Fruit fly (Drosophila melanogaster) whole organism, wandering third instar larva: Measurements from ENCODE around the gene CG10479.

Source experiments
- Abd-B ChIP-seq: fragments of >200 bp; optimal IDR thresholded peaks from 2 replicates; lab custom pipeline; 2017; ENCODE audit warnings: missing biosample characterization, missing genetic modification characterization
- CG9705 ChIP-seq: fragments of 200-800 bp; sonication (Bioruptor generic); optimal IDR thresholded peaks from 2 replicates; lab custom pipeline; 2018; ENCODE audit warnings: missing biosample characterization, mild to moderate bottlenecking, missing genetic modification characterization
- Dfd ChIP-seq: fragments of >200 bp; optimal IDR thresholded peaks from 2 replicates; lab custom pipeline; 2017; ENCODE audit warnings: missing biosample characterization, missing genetic modification characterization
- Dif ChIP-seq: fragments of 200-275, 200-300 bp; sonication (Bioruptor generic); optimal IDR thresholded peaks from 2 replicates; lab custom pipeline; 2018; ENCODE audit warnings: missing biosample characterization, missing genetic modification characterization; ENCODE audit not compliant: partially characterized antibody
- GATAd ChIP-seq: sonication (Bioruptor generic); optimal IDR thresholded peaks from 2 replicates; lab custom pipeline; 2016; ENCODE audit warnings: missing biosample characterization, missing genetic modification characterization
- HLH106 ChIP-seq: fragments of 200-800 bp; optimal IDR thresholded peaks from 3 replicates; lab custom pipeline; 2019; ENCODE audit warnings: missing biosample characterization, mild to moderate bottlenecking, missing genetic modification characterization, moderate library complexity
- Hnf4 ChIP-seq: fragments of 200-800 bp; sonication (Bioruptor generic); optimal IDR thresholded peaks from 2 replicates; lab custom pipeline; 2016; ENCODE audit warnings: missing biosample characterization, mild to moderate bottlenecking, missing genetic modification characterization
- Hr78 ChIP-seq: fragments of >200 bp; optimal IDR thresholded peaks from 2 replicates; lab custom pipeline; 2017; ENCODE audit warnings: missing biosample characterization, missing genetic modification characterization
- Hr83 ChIP-seq: fragments of 200-300 bp; sonication (Bioruptor generic); optimal IDR thresholded peaks from 2 replicates; lab custom pipeline; 2016; ENCODE audit warnings: missing biosample characterization, mild to moderate bottlenecking, missing genetic modification characterization, moderate library complexity; ENCODE audit not compliant: poor library complexity, severe bottlenecking
- Mio ChIP-seq: sonication (Bioruptor generic); optimal IDR thresholded peaks from 2 replicates; lab custom pipeline; 2016; ENCODE audit warnings: missing biosample characterization, missing genetic modification characterization
- Myc ChIP-seq: fragments of >200 bp; optimal IDR thresholded peaks from 2 replicates; lab custom pipeline; 2017
- N ChIP-seq: fragments of >200 bp; optimal IDR thresholded peaks from 2 replicates; lab custom pipeline; 2018; ENCODE audit warnings: missing biosample characterization, missing external identifiers, missing genetic modification characterization
- OdsH ChIP-seq: fragments of 200-800 bp; sonication (Bioruptor generic); optimal IDR thresholded peaks from 2 replicates; lab custom pipeline; 2016; ENCODE audit warnings: missing biosample characterization, mild to moderate bottlenecking, missing genetic modification characterization
- Sp1 ChIP-seq: fragments of 200-800 bp; sonication (Bioruptor generic); optimal IDR thresholded peaks from 3 replicates; lab custom pipeline; 2019; ENCODE audit warnings: missing biosample characterization, mild to moderate bottlenecking, missing genetic modification characterization, moderate library complexity
- br ChIP-seq: fragments of 200-800 bp; sonication (Bioruptor generic); optimal IDR thresholded peaks from 2 replicates; lab custom pipeline; 2016; ENCODE audit warnings: missing biosample characterization, missing genetic modification characterization
- brk ChIP-seq: fragments of 200-800 bp; sonication (Bioruptor generic); optimal IDR thresholded peaks from 2 replicates; lab custom pipeline; 2016; ENCODE audit warnings: missing biosample characterization, mild to moderate bottlenecking, missing genetic modification characterization
- dmrt93B ChIP-seq: fragments of 200-800 bp; sonication (Bioruptor generic); optimal IDR thresholded peaks from 2 replicates; lab custom pipeline; 2018; ENCODE audit warnings: missing biosample characterization, mild to moderate bottlenecking, missing genetic modification characterization
- dsf ChIP-seq: sonication (Bioruptor generic); optimal IDR thresholded peaks from 2 replicates; lab custom pipeline; 2016; ENCODE audit warnings: missing biosample characterization, missing genetic modification characterization, borderline replicate concordance
- ey ChIP-seq: fragments of 200-800 bp; sonication (Bioruptor generic); optimal IDR thresholded peaks from 2 replicates; lab custom pipeline; 2016; ENCODE audit warnings: missing biosample characterization, missing genetic modification characterization
- foxo ChIP-seq, 2 experiments: fragments of 200-800 bp; sonication (Bioruptor generic); optimal IDR thresholded peaks; 2 replicates in 1 of 2; 3 replicates in 1 of 2; lab custom pipeline; 2016 to 2017; ENCODE audit warnings: missing biosample characterization in 2 of 2, missing genetic modification characterization in 2 of 2
- jim ChIP-seq: fragments of 175-275, 200-325 bp; sonication (Bioruptor generic); optimal IDR thresholded peaks from 2 replicates; lab custom pipeline; 2016; ENCODE audit warnings: missing biosample characterization, mild to moderate bottlenecking, missing genetic modification characterization
- lola ChIP-seq: fragments of >200 bp; optimal IDR thresholded peaks from 2 replicates; lab custom pipeline; 2017; ENCODE audit warnings: missing biosample characterization, missing genetic modification characterization
- pan ChIP-seq: fragments of >200 bp; optimal IDR thresholded peaks from 2 replicates; lab custom pipeline; 2017
- psq ChIP-seq: fragments of 200-800 bp; sonication (Bioruptor generic); optimal IDR thresholded peaks from 3 replicates; lab custom pipeline; 2017; ENCODE audit warnings: missing biosample characterization, mild to moderate bottlenecking, missing genetic modification characterization, moderate library complexity
- rgr ChIP-seq: fragments of 200-800 bp; sonication (Bioruptor generic); optimal IDR thresholded peaks from 3 replicates; lab custom pipeline; 2016; ENCODE audit warnings: missing biosample characterization, mild to moderate bottlenecking, missing genetic modification characterization
- sage ChIP-seq: fragments of 200-800 bp; sonication (Bioruptor generic); optimal IDR thresholded peaks from 2 replicates; lab custom pipeline; 2016; ENCODE audit warnings: missing biosample characterization, mild to moderate bottlenecking, missing genetic modification characterization
- sv ChIP-seq: fragments of 200-800 bp; sonication (Bioruptor generic); optimal IDR thresholded peaks from 3 replicates; lab custom pipeline; 2016; ENCODE audit warnings: missing biosample characterization, missing genetic modification characterization
- tai ChIP-seq: sonication (Bioruptor generic); optimal IDR thresholded peaks from 2 replicates; lab custom pipeline; 2016; ENCODE audit warnings: missing biosample characterization, missing genetic modification characterization
- woc ChIP-seq: sonication (Bioruptor generic); optimal IDR thresholded peaks from 2 replicates; lab custom pipeline; 2016; ENCODE audit warnings: missing biosample characterization, mild to moderate bottlenecking, missing genetic modification characterization

CG10479 gene

DNA sequence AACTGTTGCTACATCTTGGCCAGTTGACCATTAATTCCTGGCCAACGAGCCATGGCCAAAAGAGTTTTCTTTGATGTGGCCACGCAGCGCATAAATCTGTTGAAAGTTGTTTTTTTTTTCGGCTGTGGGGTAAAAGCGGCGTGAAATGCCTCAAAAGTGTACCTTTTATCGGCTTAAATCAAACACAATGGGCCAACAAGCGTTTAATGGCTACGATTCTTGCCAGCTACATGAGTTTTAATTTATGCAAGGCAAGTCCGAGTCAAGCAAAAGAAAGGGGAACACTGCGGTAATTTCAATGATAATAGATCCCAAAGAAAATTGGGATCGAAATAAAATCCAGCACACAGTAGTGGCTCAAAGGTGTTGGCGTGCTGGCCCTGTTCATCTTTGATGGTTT, 5.6 kb downstream of the CG10479 start:
- no peak for TF ChIP-seq Sp1 (GFP tag; lab: Kevin White, UChicago)
- TF ChIP-seq jim (GFP tag; lab: Kevin White, UChicago): no peak
- TF ChIP-seq OdsH (GFP tag; lab: Kevin White, UChicago): no peak
- no peak for TF ChIP-seq GATAd (GFP tag; lab: Kevin White, UChicago)
- no peak for TF ChIP-seq HLH106 (tag; lab: Kevin White, UChicago)
- TF ChIP-seq brk (GFP tag; lab: Kevin White, UChicago): no peak
- TF ChIP-seq lola (GFP tag; lab: Kevin White, UChicago): no peak
- no peak for TF ChIP-seq N (GFP tag; lab: Kevin White, UChicago)
- no peak for TF ChIP-seq Dif (GFP tag; lab: Kevin White, UChicago)
- no peak for TF ChIP-seq sv
- no peak for TF ChIP-seq tai
- TF ChIP-seq Hr83 (GFP tag; lab: Kevin White, UChicago): no peak

dm6 chr3L:5969122-5969521, 6.7 kb downstream of the CG10479 start:
- no peak for TF ChIP-seq woc (GFP tag; lab: Kevin White, UChicago)

- TF ChIP-seq ey: no peak
- no peak for TF ChIP-seq dmrt93B
- TF ChIP-seq Hr78 (GFP tag; lab: Kevin White, UChicago): no peak
- no peak for TF ChIP-seq woc (GFP tag; lab: Kevin White, UChicago)
- no peak for TF ChIP-seq Hnf4 (GFP tag; lab: Kevin White, UChicago)
- no peak for TF ChIP-seq HLH106 (tag; lab: Kevin White, UChicago)
- no peak for TF ChIP-seq Dfd (GFP tag; lab: Kevin White, UChicago)
- no peak for TF ChIP-seq N (GFP tag; lab: Kevin White, UChicago)
- TF ChIP-seq GATAd (GFP tag; lab: Kevin White, UChicago): no peak
- TF ChIP-seq lola (GFP tag; lab: Kevin White, UChicago): no peak
- TF ChIP-seq dsf (GFP tag; lab: Kevin White, UChicago): no peak
- no peak for TF ChIP-seq Dif (GFP tag; lab: Kevin White, UChicago)
- no peak for TF ChIP-seq sage (GFP tag; lab: Kevin White, UChicago)
These were observed 7.1 kb downstream of the CG10479 start for dm6 chr3L:5968695-5969094.

DNA sequence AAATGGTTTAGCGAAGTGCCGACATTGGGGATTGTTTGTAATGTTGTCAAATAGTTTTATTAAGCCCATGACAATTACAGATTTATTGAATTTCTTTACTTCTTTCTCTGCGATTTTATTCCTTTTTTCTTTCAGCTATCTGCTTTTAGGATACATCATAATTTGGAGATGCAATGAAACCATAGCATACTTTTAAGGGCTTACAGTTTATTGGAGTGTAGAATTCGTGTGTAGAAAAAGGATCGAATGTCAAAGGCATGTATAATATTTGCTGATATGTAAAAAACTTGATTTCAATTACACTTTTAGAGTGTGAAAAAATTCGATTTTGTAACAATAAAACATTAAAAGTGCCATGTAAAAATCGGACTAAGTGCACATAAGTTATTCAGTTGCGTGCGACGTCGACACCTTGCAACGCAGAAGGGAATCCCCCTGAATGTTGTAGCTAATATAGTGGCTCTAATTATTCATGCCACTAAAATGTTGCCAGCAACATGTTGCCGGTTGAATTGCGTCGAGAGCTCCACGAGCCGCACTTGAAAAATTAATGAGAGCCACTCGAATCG, 8.9 kb downstream of the CG10479 start:
- peak; percentile 51 for TF ChIP-seq Myc (lab: Kevin White, UChicago)
- TF ChIP-seq ey: no peak

- no peak for TF ChIP-seq Hr78 (GFP tag; lab: Kevin White, UChicago)
- no peak for TF ChIP-seq sage (GFP tag; lab: Kevin White, UChicago)
- no peak for TF ChIP-seq CG9705 (GFP tag; lab: Kevin White, UChicago)
- no peak for TF ChIP-seq Mio (GFP tag; lab: Kevin White, UChicago)
- no peak for TF ChIP-seq woc (GFP tag; lab: Kevin White, UChicago)
These were observed 11.4 kb downstream of the CG10479 start for dm6 chr3L:5964399-5964798.

dm6 chr3L:5958117-5958516, 17.7 kb downstream of the CG10479 start:
- TF ChIP-seq Myc (lab: Kevin White, UChicago) (no peak), woc (GFP tag; lab: Kevin White, UChicago) (no peak), HLH106 (tag; lab: Kevin White, UChicago) (no peak), Dif (GFP tag; lab: Kevin White, UChicago) (no peak), dmrt93B (no peak), foxo (GFP tag; optimal IDR thresholded peaks at IDR 0.05; lab: Kevin White, UChicago) (no peak)

DNA sequence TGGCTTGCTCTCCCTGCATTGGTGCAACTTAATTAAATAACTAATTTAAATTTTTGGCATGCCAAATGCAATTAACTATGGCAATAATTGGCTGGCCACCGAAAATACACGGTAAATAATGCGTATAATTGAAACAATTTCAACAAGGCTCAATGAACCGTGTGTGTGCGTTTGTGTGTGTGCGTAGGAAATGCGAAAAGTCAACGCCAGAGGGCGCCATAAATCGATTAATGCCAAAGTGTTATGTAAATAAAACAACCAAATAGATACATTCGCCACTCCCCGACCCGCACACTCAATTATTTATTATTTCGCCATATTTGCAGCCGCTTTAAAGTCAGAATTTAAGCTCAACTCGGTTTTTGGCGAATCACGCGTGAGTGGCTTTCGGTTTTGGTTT, 18.6 kb downstream of the CG10479 start:
- TF ChIP-seq br (no peak), dsf (GFP tag; lab: Kevin White, UChicago) (no peak), brk (GFP tag; lab: Kevin White, UChicago) (no peak), jim (GFP tag; lab: Kevin White, UChicago) (no peak), pan (lab: Kevin White, UChicago) (no peak), psq (GFP tag; lab: Kevin White, UChicago) (no peak), Abd-B (GFP tag; lab: Kevin White, UChicago) (no peak), rgr (GFP tag; lab: Kevin White, UChicago) (no peak), Mio (GFP tag; lab: Kevin White, UChicago) (no peak), tai (no peak)
